Worm (Caenorhabditis elegans) whole organism, L4 larva: Measurements from ENCODE around the gene C10C5.7.

Source experiments
- attf-4 ChIP-seq: sonication (generic microtip); optimal IDR thresholded peaks from 3 replicates; lab custom pipeline; 2017; ENCODE audit warnings: missing biosample characterization, missing genetic modification characterization
- cey-2 ChIP-seq: sonication (generic microtip); optimal IDR thresholded peaks from 3 replicates; lab custom pipeline; 2017; ENCODE audit warnings: missing genetic modification characterization, mild to moderate bottlenecking, missing compliant biosample characterization, antibody characterized with exemption, borderline replicate concordance; ENCODE audit not compliant: insufficient read depth
- dve-1 ChIP-seq: sonication (generic microtip); optimal IDR thresholded peaks from 2 replicates; lab custom pipeline; 2017; ENCODE audit warnings: antibody characterized with exemption, mild to moderate bottlenecking, missing genetic modification characterization, missing compliant biosample characterization; ENCODE audit not compliant: insufficient read depth
- lin-29 ChIP-seq: fragments of 200-800 bp; sonication (Bioruptor generic); IDR thresholded peaks from 2 replicates; pipeline ENCODE4 v1.3.6; 2022; ENCODE audit warnings: missing genetic modification reagents, missing genetic modification characterization, missing compliant biosample characterization
- mep-1 ChIP-seq: fragments of 150-350 bp; sonication (generic microtip); optimal IDR thresholded peaks from 3 replicates; lab custom pipeline; 2014; ENCODE audit warnings: missing biosample characterization, missing genetic modification characterization
- nhr-11 ChIP-seq: fragments of 150-350 bp; optimal IDR thresholded peaks from 2 replicates; lab custom pipeline; 2014; ENCODE audit warnings: missing biosample characterization, missing genetic modification characterization
- nhr-28 ChIP-seq: fragments of 150-350 bp; optimal IDR thresholded peaks from 2 replicates; lab custom pipeline; 2014; ENCODE audit warnings: missing biosample characterization, missing genetic modification characterization
- ztf-11 ChIP-seq: fragments of 150-350 bp; optimal IDR thresholded peaks from 2 replicates; lab custom pipeline; 2014; ENCODE audit warnings: missing biosample characterization, missing genetic modification characterization

DNA sequence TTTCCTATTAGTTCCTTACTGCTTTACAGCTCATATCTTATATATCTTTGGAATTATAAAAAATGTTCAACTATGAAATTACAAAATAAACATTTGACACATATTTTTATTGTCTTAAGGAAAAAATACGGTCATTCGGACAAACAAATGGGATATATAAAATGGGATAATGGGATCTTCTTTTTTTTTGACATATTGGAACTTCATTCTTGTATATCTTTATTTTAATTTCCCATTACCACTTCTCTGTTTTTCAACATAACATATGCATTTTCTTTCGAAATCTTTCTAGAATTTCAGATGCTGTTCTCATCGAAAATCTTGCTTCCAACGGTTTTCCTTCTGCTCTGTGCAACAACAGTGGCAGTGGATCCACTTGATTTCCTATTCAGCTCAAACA lies at the start of gene C10C5.7:
- TF ChIP-seq nhr-11 (tag; lab: Kevin White, UChicago) (no peak), cey-2 (no peak), mep-1 (no peak), nhr-28 (tag; lab: Kevin White, UChicago) (no peak), lin-29 (GFP tag; lab: Robert Waterston, UW) (no peak), ztf-11 (tag; lab: Kevin White, UChicago) (no peak), dve-1 (tag; lab: Kevin White, UChicago) (no peak), attf-4 (no peak)
